4 worm cellular contexts compared by ENCODE assay signal in genomic region chrIV:8954126-8954525, ce11.
TF ChIP-seq lines count a peak whose summit lies in the region.

No protein-coding gene starts in this region.

TF ChIP-seq in whole organism, L1 larva, 84 proteins besides CTCF, POLR2A, EP300 and RAD21:
- peak; percentile 34 for TF ChIP-seq skn-1 (tag; optimal IDR thresholded peaks at IDR 0.05; lab: Kevin White, UChicago)
- TF ChIP-seq ztf-4 (tag; optimal IDR thresholded peaks at IDR 0.05; lab: Kevin White, UChicago) = no peak
- peak; percentile 56 for TF ChIP-seq lin-14 (GFP tag; optimal IDR thresholded peaks at IDR 0.05; lab: Kevin White, UChicago)
- peak; percentile 24 for TF ChIP-seq snu-23 (GFP tag; optimal IDR thresholded peaks at IDR 0.05; lab: Kevin White, UChicago)
- no peak for TF ChIP-seq efl-1 (optimal IDR thresholded peaks at IDR 0.05; lab: Kevin White, UChicago)
- TF ChIP-seq efl-1 (GFP tag; optimal IDR thresholded peaks at IDR 0.05 in 1 of 2; lab: Kevin White, UChicago) = peak in 1 of 2 experiments; percentile 74

TF ChIP-seq in whole organism, L2 larva, 48 proteins besides CTCF, POLR2A, EP300 and RAD21:
- TF ChIP-seq unc-55 (GFP tag; optimal IDR thresholded peaks at IDR 0.05; lab: Kevin White, UChicago) = peak; percentile 9
- no peak for TF ChIP-seq nhr-129 (tag; optimal IDR thresholded peaks at IDR 0.05; lab: Kevin White, UChicago)
- peak; percentile 5 for TF ChIP-seq nhr-6 (tag; optimal IDR thresholded peaks at IDR 0.05; lab: Kevin White, UChicago)

TF ChIP-seq in whole organism, L3 larva, 47 proteins besides CTCF, POLR2A, EP300 and RAD21:
- no peak for TF ChIP-seq sea-2 (GFP tag; optimal IDR thresholded peaks at IDR 0.05; lab: Kevin White, UChicago)
- no peak for TF ChIP-seq ceh-28 (tag; optimal IDR thresholded peaks at IDR 0.05; lab: Kevin White, UChicago)
- peak; percentile 16 for TF ChIP-seq mdl-1 (tag; optimal IDR thresholded peaks at IDR 0.05; lab: Kevin White, UChicago)
- TF ChIP-seq nhr-25 (tag; optimal IDR thresholded peaks at IDR 0.05; lab: Kevin White, UChicago) = peak; percentile 19
- TF ChIP-seq ama-1 (optimal IDR thresholded peaks at IDR 0.05; lab: Kevin White, UChicago) = no peak
TF ChIP-seq in whole organism, L3 larva: peak in this region for 2.

TF ChIP-seq in whole organism, young adult, 124 proteins besides CTCF, POLR2A, EP300 and RAD21:
- TF ChIP-seq C17E4.6 (GFP tag; IDR thresholded peaks at IDR 0.05; lab: Robert Waterston, UW) (no peak), Y53F4B.3 (GFP tag; IDR thresholded peaks at IDR 0.05; lab: Robert Waterston, UW) (no peak), gei-17 (GFP tag; optimal IDR thresholded peaks at IDR 0.05; lab: Kevin White, UChicago) (no peak), sdz-38 (tag; optimal IDR thresholded peaks at IDR 0.05; lab: Kevin White, UChicago) (no peak), ztf-6 (GFP tag; IDR thresholded peaks at IDR 0.05; lab: Robert Waterston, UW) (no peak), lin-40 (tag; optimal IDR thresholded peaks at IDR 0.05; lab: Kevin White, UChicago) (peak; percentile 14), F37B4.10 (GFP tag; IDR thresholded peaks at IDR 0.05; lab: Robert Waterston, UW) (no peak), cebp-1 (GFP tag; IDR thresholded peaks at IDR 0.05; lab: Robert Waterston, UW) (no peak), cebp-1 (tag; optimal IDR thresholded peaks at IDR 0.05; lab: Kevin White, UChicago) (peak; percentile 74), dpl-1 (GFP tag; optimal IDR thresholded peaks at IDR 0.05; lab: Kevin White, UChicago) (no peak)
